Worm (Caenorhabditis elegans): Measurements from ENCODE around the gene ZK616.61.
A peak's percentile ranks its signal among the peaks of the same experiment; 100 is the strongest.

DNA sequence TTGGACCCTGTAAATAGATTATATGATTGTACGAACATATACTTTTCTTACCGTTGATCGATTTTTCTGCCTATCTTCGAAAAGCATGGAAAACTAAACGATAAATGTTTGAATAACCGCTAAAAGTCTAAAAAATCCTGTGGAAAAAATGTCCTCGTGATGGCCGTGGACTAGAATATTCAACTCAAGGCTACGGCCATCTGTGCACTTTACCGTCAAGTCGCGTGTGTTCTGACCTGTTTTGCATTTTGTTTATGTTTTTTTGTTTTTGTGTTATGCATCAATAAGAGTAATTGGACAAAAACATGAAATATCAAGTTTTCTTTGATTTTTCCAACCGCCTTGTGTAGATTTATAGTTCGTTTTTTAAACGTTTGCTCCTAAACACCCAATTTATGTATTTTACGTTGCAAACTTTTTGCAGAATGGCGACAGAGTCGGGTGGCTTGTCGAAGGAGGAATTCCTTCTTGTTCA is 41.3 kb upstream of the ZK616.61 start, which contains the start of the genes hda-6 and F41H10.4:
- TF ChIP-seq nhr-27 (tag; optimal IDR thresholded peaks at IDR 0.05) (no peak), T07F8.4 (tag; optimal IDR thresholded peaks at IDR 0.05) (no peak), atf-7 (tag; optimal IDR thresholded peaks at IDR 0.05) (no peak), mcd-1 (GFP tag; IDR thresholded peaks at IDR 0.05) (peak; percentile 77), nfya-2 (GFP tag; IDR thresholded peaks at IDR 0.05) (no peak), lin-35 (GFP tag; optimal IDR thresholded peaks at IDR 0.05) (no peak), rpc-1 (optimal IDR thresholded peaks at IDR 0.05) (no peak), rpc-1 (tag; optimal IDR thresholded peaks at IDR 0.05) (no peak), F49E8.2 (tag; optimal IDR thresholded peaks at IDR 0.05; ENCODE audit: insufficient read depth) (no peak), aptf-3 (GFP tag; IDR thresholded peaks at IDR 0.05) (no peak), pha-4 (tag; optimal IDR thresholded peaks at IDR 0.05) (no peak)
